Fruit fly (Drosophila melanogaster): Measurements from ENCODE around the gene Rh4.

Gene Rh4

DNA sequence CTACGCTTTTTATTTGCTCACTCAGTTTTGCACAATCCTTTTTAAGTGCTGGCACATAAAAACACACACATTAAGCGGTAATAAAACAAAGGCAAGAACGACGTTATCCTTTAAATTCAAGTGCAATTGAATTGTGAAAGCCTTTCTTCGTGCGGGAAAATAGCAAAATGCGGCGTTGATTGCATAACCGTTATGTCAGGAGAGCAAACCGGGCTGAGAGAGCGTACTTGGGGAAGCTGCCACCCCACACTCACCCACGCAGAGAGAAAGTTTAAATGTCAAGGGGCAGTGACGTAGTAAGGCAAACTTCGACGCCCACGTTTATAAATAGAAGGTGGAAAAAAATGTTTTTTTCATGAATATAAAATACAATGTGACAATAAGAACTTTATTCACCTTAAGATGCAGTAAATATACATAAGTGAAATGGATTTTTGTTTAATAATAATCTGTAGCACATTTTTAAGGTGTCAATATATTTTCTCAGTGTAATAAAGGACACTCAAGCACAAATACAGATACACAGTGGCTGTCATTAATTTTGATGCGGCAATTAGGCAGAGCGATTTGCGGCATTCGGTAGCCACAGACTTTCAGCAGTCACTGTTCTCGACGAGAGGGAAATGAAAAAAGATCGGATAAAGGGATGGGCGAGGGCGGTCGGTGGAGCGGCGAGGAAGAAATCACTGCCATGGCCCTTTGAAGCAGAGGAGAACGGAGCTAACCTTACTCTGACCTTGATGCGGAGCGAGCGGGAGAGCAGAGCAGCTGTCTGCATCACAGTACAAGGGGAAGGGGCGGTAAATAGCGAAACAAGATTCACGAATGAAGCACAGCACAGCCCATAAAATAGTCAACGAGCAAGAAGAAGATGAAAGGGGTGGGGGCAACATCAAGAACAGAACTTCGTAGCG lies 56.3 kb downstream of the Rh4 start:
- TF ChIP-seq ovo (GFP tag; optimal IDR thresholded peaks at IDR 0.05) = no peak
- no peak for TF ChIP-seq CG12768 (GFP tag; optimal IDR thresholded peaks at IDR 0.05)
- TF ChIP-seq CG7101 (tag; optimal IDR thresholded peaks at IDR 0.05) = peak; percentile 15
- TF ChIP-seq CG33017 (tag; optimal IDR thresholded peaks at IDR 0.05) = peak; percentile 69
- no peak for TF ChIP-seq CG1620 (GFP tag; optimal IDR thresholded peaks at IDR 0.05)
- peak; percentile 46 for TF ChIP-seq kay (GFP tag; ENCODE audit: borderline replicate concordance)
- TF ChIP-seq Clk (GFP tag; optimal IDR thresholded peaks at IDR 0.05) = no peak
- TF ChIP-seq cic (GFP tag; optimal IDR thresholded peaks at IDR 0.05) = no peak
- peak; percentile 65 for TF ChIP-seq pad (GFP tag; optimal IDR thresholded peaks at IDR 0.05)
- no peak for TF ChIP-seq toe (GFP tag; optimal IDR thresholded peaks at IDR 0.05)
- no peak for TF ChIP-seq Mnt (GFP tag; optimal IDR thresholded peaks at IDR 0.05)
- TF ChIP-seq CG5204 (GFP tag; optimal IDR thresholded peaks at IDR 0.05) = peak; percentile 54
- TF ChIP-seq bab1 (GFP tag; optimal IDR thresholded peaks at IDR 0.05) = no peak
- no peak for TF ChIP-seq cnc (optimal IDR thresholded peaks at IDR 0.05)
- no peak for TF ChIP-seq tj (GFP tag; optimal IDR thresholded peaks at IDR 0.05)
- no peak for TF ChIP-seq Crg-1 (GFP tag; optimal IDR thresholded peaks at IDR 0.05)
- TF ChIP-seq CG14711 (tag; optimal IDR thresholded peaks at IDR 0.05) = peak; percentile 18
- TF ChIP-seq CG7045 (GFP tag; optimal IDR thresholded peaks at IDR 0.05) = peak; percentile 60
- no peak for TF ChIP-seq CG11617 (GFP tag; optimal IDR thresholded peaks at IDR 0.05)
- TF ChIP-seq Hr96 (GFP tag; optimal IDR thresholded peaks at IDR 0.05) = peak; percentile 46

DNA sequence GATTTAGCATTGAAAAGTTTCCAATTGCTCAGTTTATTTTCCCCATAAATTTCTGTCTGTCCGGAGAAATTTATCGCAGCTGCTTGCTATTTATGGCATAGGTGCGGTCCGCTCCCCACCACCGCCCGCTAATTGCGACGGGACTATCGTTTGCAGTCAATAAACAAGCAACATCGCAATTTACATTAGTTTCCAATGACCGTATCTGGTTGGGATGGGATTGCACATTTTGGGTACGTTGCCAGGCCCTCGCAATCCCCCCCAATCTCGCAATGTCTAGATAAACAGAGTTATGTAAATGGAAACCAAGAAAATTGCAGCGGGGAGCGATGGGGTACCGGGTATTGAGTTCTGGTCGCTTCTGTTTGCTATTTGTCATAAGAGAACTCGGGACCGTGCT lies 57.7 kb downstream of the Rh4 start, which contains the start of gene nudC:
Gene nudC, plus strand, starts transcription at position 368 of the 400 bp plus-strand sequence.
- TF ChIP-seq bab1 (GFP tag; optimal IDR thresholded peaks at IDR 0.05) = no peak
- peak; percentile 59 for TF ChIP-seq cic (GFP tag; optimal IDR thresholded peaks at IDR 0.05)
- TF ChIP-seq CG5204 (GFP tag; optimal IDR thresholded peaks at IDR 0.05) = no peak
- TF ChIP-seq toe (GFP tag; optimal IDR thresholded peaks at IDR 0.05) = no peak
- TF ChIP-seq Mnt (GFP tag; optimal IDR thresholded peaks at IDR 0.05) = peak; percentile 21
- no peak for TF ChIP-seq Clk (GFP tag; optimal IDR thresholded peaks at IDR 0.05)
- peak; percentile 68 for TF ChIP-seq ovo (GFP tag; optimal IDR thresholded peaks at IDR 0.05)
- TF ChIP-seq CG7101 (tag; optimal IDR thresholded peaks at IDR 0.05) = peak; percentile 36
- peak; percentile 16 for TF ChIP-seq pad (GFP tag; optimal IDR thresholded peaks at IDR 0.05)
- TF ChIP-seq Crg-1 (GFP tag; optimal IDR thresholded peaks at IDR 0.05) = peak; percentile 60
- TF ChIP-seq tj (GFP tag; optimal IDR thresholded peaks at IDR 0.05) = peak; percentile 85
- TF ChIP-seq CG7045 (GFP tag; optimal IDR thresholded peaks at IDR 0.05) = peak; percentile 50
- peak; percentile 27 for TF ChIP-seq CG12768 (GFP tag; optimal IDR thresholded peaks at IDR 0.05)
- TF ChIP-seq kay (GFP tag; ENCODE audit: borderline replicate concordance) = peak; percentile 72
- TF ChIP-seq CG33017 (tag; optimal IDR thresholded peaks at IDR 0.05) = no peak
- no peak for TF ChIP-seq CG11617 (GFP tag; optimal IDR thresholded peaks at IDR 0.05)
- TF ChIP-seq CG14711 (tag; optimal IDR thresholded peaks at IDR 0.05) = no peak
- no peak for TF ChIP-seq cnc (optimal IDR thresholded peaks at IDR 0.05)
- TF ChIP-seq Hr96 (GFP tag; optimal IDR thresholded peaks at IDR 0.05) = no peak
- peak; percentile 37 for TF ChIP-seq CG1620 (GFP tag; optimal IDR thresholded peaks at IDR 0.05)

DNA sequence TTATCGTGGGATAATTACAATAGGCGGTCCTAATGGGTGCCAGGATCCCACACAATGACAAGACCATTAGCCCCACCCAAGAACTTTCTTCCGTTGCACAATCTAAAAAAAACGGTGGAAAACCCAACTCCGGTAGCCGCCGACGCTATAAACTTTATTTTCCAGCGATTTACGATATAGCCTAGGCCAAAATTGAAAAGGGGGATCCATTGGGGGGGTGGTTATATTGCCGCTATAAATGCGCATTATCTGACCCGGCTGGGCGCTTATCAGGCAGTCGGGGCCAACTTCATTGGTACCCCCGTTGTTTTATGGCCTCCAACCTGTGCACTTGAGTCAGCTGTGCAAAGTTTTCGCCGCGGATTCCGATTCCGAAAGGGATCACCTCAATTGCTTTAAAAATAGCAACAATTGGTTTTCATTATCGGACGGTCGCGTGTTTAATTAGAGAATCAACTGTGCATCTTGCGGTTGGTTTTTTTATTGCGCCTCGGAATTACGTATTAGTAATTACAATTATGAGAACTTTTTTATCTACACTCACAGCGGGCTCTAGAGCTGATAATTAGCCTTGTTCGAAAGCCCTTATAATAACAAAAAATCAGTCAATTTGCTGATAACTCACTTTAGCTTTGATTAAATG lies 58.5 kb downstream of the Rh4 start:
- TF ChIP-seq kay (GFP tag; ENCODE audit: borderline replicate concordance) (no peak), CG7045 (GFP tag; optimal IDR thresholded peaks at IDR 0.05) (peak; percentile 93), CG1620 (GFP tag; optimal IDR thresholded peaks at IDR 0.05) (no peak), CG5204 (GFP tag; optimal IDR thresholded peaks at IDR 0.05) (peak; percentile 47), Crg-1 (GFP tag; optimal IDR thresholded peaks at IDR 0.05) (peak; percentile 49), cnc (optimal IDR thresholded peaks at IDR 0.05) (no peak), tj (GFP tag; optimal IDR thresholded peaks at IDR 0.05) (peak; percentile 32), CG12768 (GFP tag; optimal IDR thresholded peaks at IDR 0.05) (peak; percentile 93), Hr96 (GFP tag; optimal IDR thresholded peaks at IDR 0.05) (peak; percentile 63), toe (GFP tag; optimal IDR thresholded peaks at IDR 0.05) (peak; percentile 59), ovo (GFP tag; optimal IDR thresholded peaks at IDR 0.05) (peak; percentile 66), pad (GFP tag; optimal IDR thresholded peaks at IDR 0.05) (peak; percentile 61), bab1 (GFP tag; optimal IDR thresholded peaks at IDR 0.05) (no peak), CG14711 (tag; optimal IDR thresholded peaks at IDR 0.05) (peak; percentile 53), CG11617 (GFP tag; optimal IDR thresholded peaks at IDR 0.05) (peak; percentile 49), CG33017 (tag; optimal IDR thresholded peaks at IDR 0.05) (peak; percentile 62), CG7101 (tag; optimal IDR thresholded peaks at IDR 0.05) (peak; percentile 37), cic (GFP tag; optimal IDR thresholded peaks at IDR 0.05) (peak; percentile 91), Clk (GFP tag; optimal IDR thresholded peaks at IDR 0.05) (peak; percentile 74), Mnt (GFP tag; optimal IDR thresholded peaks at IDR 0.05) (peak; percentile 59)

DNA sequence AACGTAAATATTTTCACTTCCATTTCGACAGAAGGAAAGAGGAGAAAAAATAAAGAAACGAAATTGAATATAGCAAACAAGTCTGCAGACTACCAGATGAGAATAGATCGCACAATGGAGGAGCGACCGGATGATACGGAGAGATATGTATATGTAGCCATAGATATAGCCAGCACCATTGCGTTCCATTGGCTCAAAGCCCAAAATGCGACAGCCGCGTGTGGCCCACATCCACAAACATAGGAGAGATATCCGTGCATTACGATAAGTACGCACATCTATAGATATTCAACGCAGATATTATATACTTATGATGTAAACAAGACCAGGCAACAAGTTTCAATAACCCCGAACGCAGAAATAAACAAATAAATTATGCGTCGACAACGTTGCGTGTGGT lies 59.0 kb downstream of the Rh4 start:
- no peak for TF ChIP-seq pad (GFP tag; optimal IDR thresholded peaks at IDR 0.05)
- no peak for TF ChIP-seq CG11617 (GFP tag; optimal IDR thresholded peaks at IDR 0.05)
- TF ChIP-seq ovo (GFP tag; optimal IDR thresholded peaks at IDR 0.05) = no peak
- TF ChIP-seq CG33017 (tag; optimal IDR thresholded peaks at IDR 0.05) = no peak
- TF ChIP-seq Hr96 (GFP tag; optimal IDR thresholded peaks at IDR 0.05) = no peak
- no peak for TF ChIP-seq CG7101 (tag; optimal IDR thresholded peaks at IDR 0.05)
- no peak for TF ChIP-seq Crg-1 (GFP tag; optimal IDR thresholded peaks at IDR 0.05)
- no peak for TF ChIP-seq tj (GFP tag; optimal IDR thresholded peaks at IDR 0.05)
- no peak for TF ChIP-seq CG14711 (tag; optimal IDR thresholded peaks at IDR 0.05)
- TF ChIP-seq toe (GFP tag; optimal IDR thresholded peaks at IDR 0.05) = no peak
- TF ChIP-seq Mnt (GFP tag; optimal IDR thresholded peaks at IDR 0.05) = no peak
- no peak for TF ChIP-seq CG5204 (GFP tag; optimal IDR thresholded peaks at IDR 0.05)
- TF ChIP-seq CG7045 (GFP tag; optimal IDR thresholded peaks at IDR 0.05) = no peak
- TF ChIP-seq CG12768 (GFP tag; optimal IDR thresholded peaks at IDR 0.05) = no peak
- TF ChIP-seq bab1 (GFP tag; optimal IDR thresholded peaks at IDR 0.05) = no peak
- TF ChIP-seq cic (GFP tag; optimal IDR thresholded peaks at IDR 0.05) = no peak
- TF ChIP-seq cnc (optimal IDR thresholded peaks at IDR 0.05) = no peak
- no peak for TF ChIP-seq kay (GFP tag; ENCODE audit: borderline replicate concordance)

Measured in whole organism, adult.